Worm (Caenorhabditis elegans): ENCODE measurements around the gene str-168.

str-168 gene

DNA sequence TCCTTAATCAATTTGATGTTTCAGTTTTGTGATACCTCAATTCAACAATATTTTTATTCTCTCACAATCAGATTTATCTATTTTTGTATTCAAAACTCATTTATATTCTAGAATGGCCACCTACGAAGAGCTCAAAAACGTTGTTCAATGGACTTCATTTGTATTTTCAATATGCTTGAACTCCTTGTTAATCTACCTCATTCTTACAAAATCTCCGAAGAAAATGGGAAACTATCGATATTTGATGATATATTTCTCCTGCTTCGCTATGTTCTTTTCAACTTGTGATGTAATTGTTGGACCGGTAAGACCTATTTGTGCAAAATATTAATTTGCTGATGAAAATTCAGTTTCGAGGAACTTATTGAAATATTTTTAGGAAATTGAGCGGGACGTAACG, 21.9 kb downstream of the str-168 start, which contains the start of gene str-164:
TSS of gene str-164 (plus strand) at position 113 of the 400 bp plus-strand sequence.
- TF ChIP-seq zip-8 (tag; optimal IDR thresholded peaks at IDR 0.05) (no peak), blmp-1 (tag; optimal IDR thresholded peaks at IDR 0.05) (no peak), nhr-237 (tag; optimal IDR thresholded peaks at IDR 0.05) (no peak), ceh-39 (tag; optimal IDR thresholded peaks at IDR 0.05) (no peak), ham-2 (GFP tag; optimal IDR thresholded peaks at IDR 0.05) (no peak), ztf-11 (tag; optimal IDR thresholded peaks at IDR 0.05) (no peak), tbx-8 (GFP tag; optimal IDR thresholded peaks at IDR 0.05) (no peak), ces-1 (GFP tag; optimal IDR thresholded peaks at IDR 0.05) (no peak), sptf-1 (tag; optimal IDR thresholded peaks at IDR 0.05) (no peak)

- TF ChIP-seq tbx-8 (GFP tag; optimal IDR thresholded peaks at IDR 0.05) (no peak), ham-2 (GFP tag; optimal IDR thresholded peaks at IDR 0.05) (no peak), unc-39 (tag; optimal IDR thresholded peaks at IDR 0.05) (no peak), elt-1 (tag; optimal IDR thresholded peaks at IDR 0.05; ENCODE audit: borderline replicate concordance, insufficient read depth) (no peak), ces-1 (GFP tag; optimal IDR thresholded peaks at IDR 0.05) (no peak), ztf-11 (tag; optimal IDR thresholded peaks at IDR 0.05) (no peak), elt-3 (tag; optimal IDR thresholded peaks at IDR 0.05) (no peak), M03D4.4 (tag; optimal IDR thresholded peaks at IDR 0.05) (no peak), sem-2 (GFP tag; optimal IDR thresholded peaks at IDR 0.05) (no peak), ceh-43 (GFP tag; optimal IDR thresholded peaks at IDR 0.05) (no peak), nhr-28 (tag; optimal IDR thresholded peaks at IDR 0.05) (no peak), unc-120 (tag; optimal IDR thresholded peaks at IDR 0.05; ENCODE audit: poor library complexity, severe bottlenecking) (no peak), unc-62 (GFP tag; optimal IDR thresholded peaks at IDR 0.05) (no peak), snpc-4 (tag; optimal IDR thresholded peaks at IDR 0.05) (no peak), drap-1 (GFP tag; optimal IDR thresholded peaks at IDR 0.05) (no peak)
Measured at ce11 chrIV:4963834-4964233, 25.1 kb downstream of the str-168 start, which contains the start of gene txt-3. TSS of gene txt-3 (plus strand) at chrIV:4963958.

- TF ChIP-seq lsy-2 (tag; optimal IDR thresholded peaks at IDR 0.05) (no peak), hlh-1 (tag; optimal IDR thresholded peaks at IDR 0.05) (no peak), drap-1 (GFP tag; optimal IDR thresholded peaks at IDR 0.05) (no peak), mep-1 (tag; optimal IDR thresholded peaks at IDR 0.05) (no peak), mls-2 (tag; optimal IDR thresholded peaks at IDR 0.05) (no peak), bed-3 (GFP tag; optimal IDR thresholded peaks at IDR 0.05) (no peak)
Measured at ce11 chrIV:4969419-4969818, 30.7 kb downstream of the str-168 start, which contains the start of gene Y9C9A.13. TSS of gene Y9C9A.13 (minus strand) at chrIV:4969519.

DNA sequence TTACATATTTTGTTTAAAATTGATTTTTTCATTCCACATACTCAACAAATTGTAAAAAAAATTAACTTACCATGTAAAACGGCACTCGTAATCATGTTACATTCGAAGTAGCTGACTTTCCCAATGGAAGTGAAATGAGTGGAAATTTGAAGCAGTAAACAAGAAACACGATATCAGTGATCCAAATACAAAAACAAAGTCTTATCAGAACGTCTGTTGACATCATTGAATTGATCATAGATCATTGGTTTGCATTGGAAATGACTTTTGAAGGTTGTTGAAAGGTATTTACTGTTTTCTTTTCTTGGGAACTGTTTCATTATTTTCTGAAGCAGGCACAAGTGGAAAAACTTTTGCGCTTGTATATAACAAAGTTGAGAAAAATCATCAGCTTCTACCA, 37.2 kb downstream of the str-168 start, which contains the start of gene Y9C9A.16:
TSS of gene Y9C9A.16 (minus strand) at position 131 of the 400 bp plus-strand sequence.
- TF ChIP-seq sem-2 (GFP tag; optimal IDR thresholded peaks at IDR 0.05) (no peak), flh-1 (GFP tag; optimal IDR thresholded peaks at IDR 0.05) (no peak), zip-8 (tag; optimal IDR thresholded peaks at IDR 0.05) (no peak), ceh-39 (tag; optimal IDR thresholded peaks at IDR 0.05) (no peak), ceh-43 (GFP tag; optimal IDR thresholded peaks at IDR 0.05) (no peak), nhr-12 (tag; optimal IDR thresholded peaks at IDR 0.05) (no peak), drap-1 (GFP tag; optimal IDR thresholded peaks at IDR 0.05) (no peak), sptf-1 (tag; optimal IDR thresholded peaks at IDR 0.05) (no peak), tbx-8 (GFP tag; optimal IDR thresholded peaks at IDR 0.05) (no peak), unc-39 (tag; optimal IDR thresholded peaks at IDR 0.05) (no peak), mab-5 (tag; optimal IDR thresholded peaks at IDR 0.05) (no peak), unc-120 (tag; optimal IDR thresholded peaks at IDR 0.05; ENCODE audit: poor library complexity, severe bottlenecking) (no peak), elt-3 (tag; optimal IDR thresholded peaks at IDR 0.05) (no peak), nhr-237 (tag; optimal IDR thresholded peaks at IDR 0.05) (no peak), hlh-1 (tag; optimal IDR thresholded peaks at IDR 0.05) (no peak), cnd-1 (tag; optimal IDR thresholded peaks at IDR 0.05) (no peak), M03D4.4 (tag; optimal IDR thresholded peaks at IDR 0.05) (no peak), mep-1 (tag; optimal IDR thresholded peaks at IDR 0.05) (no peak), lin-13 (tag; optimal IDR thresholded peaks at IDR 0.05) (no peak)

- no peak for TF ChIP-seq lin-32 (GFP tag; optimal IDR thresholded peaks at IDR 0.05)
- no peak for TF ChIP-seq hlh-1 (tag; optimal IDR thresholded peaks at IDR 0.05)
- no peak for TF ChIP-seq flh-1 (GFP tag; optimal IDR thresholded peaks at IDR 0.05)
- TF ChIP-seq ceh-43 (GFP tag; optimal IDR thresholded peaks at IDR 0.05) = no peak
- TF ChIP-seq ztf-11 (tag; optimal IDR thresholded peaks at IDR 0.05) = no peak
- no peak for TF ChIP-seq bed-3 (GFP tag; optimal IDR thresholded peaks at IDR 0.05)
- TF ChIP-seq nhr-2 (tag; optimal IDR thresholded peaks at IDR 0.05) = no peak
- no peak for TF ChIP-seq sem-2 (GFP tag; optimal IDR thresholded peaks at IDR 0.05)
- TF ChIP-seq sptf-1 (tag; optimal IDR thresholded peaks at IDR 0.05) = no peak
- TF ChIP-seq zip-8 (tag; optimal IDR thresholded peaks at IDR 0.05) = no peak
- TF ChIP-seq unc-39 (tag; optimal IDR thresholded peaks at IDR 0.05) = no peak
- TF ChIP-seq ces-1 (GFP tag; optimal IDR thresholded peaks at IDR 0.05) = no peak
- TF ChIP-seq nhr-12 (tag; optimal IDR thresholded peaks at IDR 0.05) = no peak
- TF ChIP-seq ham-2 (GFP tag; optimal IDR thresholded peaks at IDR 0.05) = no peak
- no peak for TF ChIP-seq snpc-4 (tag; optimal IDR thresholded peaks at IDR 0.05)
- TF ChIP-seq cnd-1 (tag; optimal IDR thresholded peaks at IDR 0.05) = no peak
- no peak for TF ChIP-seq mab-5 (tag; optimal IDR thresholded peaks at IDR 0.05)
- TF ChIP-seq M03D4.4 (tag; optimal IDR thresholded peaks at IDR 0.05) = no peak
- no peak for TF ChIP-seq lsy-2 (tag; optimal IDR thresholded peaks at IDR 0.05)
- TF ChIP-seq elt-3 (tag; optimal IDR thresholded peaks at IDR 0.05) = no peak
Measured at ce11 chrIV:4977176-4977693, 38.5 kb downstream of the str-168 start, which contains the start of gene E03H12.5. TSS of gene E03H12.5 (plus strand) at chrIV:4977226.
